Fruit fly (Drosophila melanogaster): ENCODE data around the gene CG44198.

CG44198 gene

dm6 chr2L:13083423-13084079 is 35.4 kb downstream of the CG44198 start (continued):
- TF ChIP-seq C15 (GFP tag; IDR thresholded peaks at IDR 0.05) (peak; percentile 91), CG14441 (GFP tag; IDR thresholded peaks at IDR 0.05) (peak; percentile 90), CG17829 (tag; optimal IDR thresholded peaks at IDR 0.05) (no peak), gt (GFP tag; IDR thresholded peaks at IDR 0.05) (peak; percentile 16; the same call in 1 of the 2 replicates), zfh2 (GFP tag; optimal IDR thresholded peaks at IDR 0.05) (peak; percentile 89), luna (GFP tag; optimal IDR thresholded peaks at IDR 0.05) (peak; percentile 90), Hr51 (GFP tag; optimal IDR thresholded peaks at IDR 0.05) (peak; percentile 80 to 81), prd (optimal IDR thresholded peaks at IDR 0.05) (no peak), prd (GFP tag; IDR thresholded peaks at IDR 0.05) (peak; percentile 91), CG2712 (tag; optimal IDR thresholded peaks at IDR 0.05) (peak; percentile 73), BEAF-32 (GFP tag; optimal IDR thresholded peaks at IDR 0.05) (no peak), HHEX (GFP tag; optimal IDR thresholded peaks at IDR 0.05) (peak; percentile 86), twi (tag; optimal IDR thresholded peaks at IDR 0.05) (no peak), CG6272 (GFP tag; IDR thresholded peaks at IDR 0.05) (peak; percentile 70), CG18599 (GFP tag; optimal IDR thresholded peaks at IDR 0.05) (peak; percentile 92), Dref (GFP tag; IDR thresholded peaks at IDR 0.05) (peak; percentile 44), CG8924 (tag; optimal IDR thresholded peaks at IDR 0.05) (peak; percentile 76), CG10543 (GFP tag; optimal IDR thresholded peaks at IDR 0.05) (peak; percentile 69), Mad (GFP tag; optimal IDR thresholded peaks at IDR 0.05) (peak; percentile 62), CG3726 (GFP tag; IDR thresholded peaks at IDR 0.05) (peak; percentile 80; the same call in 2 of the 3 replicates), Mes4 (GFP tag; optimal IDR thresholded peaks at IDR 0.05) (peak; percentile 66), CG12299 (tag; optimal IDR thresholded peaks at IDR 0.05) (peak; percentile 52)

- no peak for TF ChIP-seq CG1603 (tag; optimal IDR thresholded peaks at IDR 0.05)
- no peak for TF ChIP-seq Max (GFP tag; optimal IDR thresholded peaks at IDR 0.05)
- TF ChIP-seq z (GFP tag; IDR thresholded peaks at IDR 0.05): no peak
- no peak for TF ChIP-seq CG8290 (GFP tag; optimal IDR thresholded peaks at IDR 0.05)
- TF ChIP-seq CG8290 (tag; optimal IDR thresholded peaks at IDR 0.05): peak in 1 of 2 experiments; percentile 29
- peak; percentile 26 for TF ChIP-seq CG2678 (tag; optimal IDR thresholded peaks at IDR 0.05)
- no peak for TF ChIP-seq pb (GFP tag; optimal IDR thresholded peaks at IDR 0.05)
- TF ChIP-seq CG6813 (GFP tag; optimal IDR thresholded peaks at IDR 0.05): peak; percentile 2
- no peak for TF ChIP-seq btn (GFP tag; optimal IDR thresholded peaks at IDR 0.05)
- TF ChIP-seq CG6272 (GFP tag; IDR thresholded peaks at IDR 0.05): no peak
- TF ChIP-seq fd3F (GFP tag; optimal IDR thresholded peaks at IDR 0.05): peak; percentile 52
- TF ChIP-seq sug (tag; optimal IDR thresholded peaks at IDR 0.05): no peak
- peak; percentile 10 for TF ChIP-seq org-1 (GFP tag; optimal IDR thresholded peaks at IDR 0.05)
- no peak for TF ChIP-seq CG17385 (GFP tag; optimal IDR thresholded peaks at IDR 0.05)
- TF ChIP-seq ase (GFP tag; IDR thresholded peaks at IDR 0.05): no peak
- TF ChIP-seq HmgZ (tag; optimal IDR thresholded peaks at IDR 0.05): no peak
- no peak for TF ChIP-seq CG4328 (GFP tag; optimal IDR thresholded peaks at IDR 0.05)
- no peak for TF ChIP-seq CG6689 (GFP tag; IDR thresholded peaks at IDR 0.05)
- peak; percentile 9 for TF ChIP-seq CG17568 (GFP tag; optimal IDR thresholded peaks at IDR 0.05)
- no peak for TF ChIP-seq Spps (tag; optimal IDR thresholded peaks at IDR 0.05)
- TF ChIP-seq dysf (GFP tag; IDR thresholded peaks at IDR 0.05): peak; percentile 19; the same call in 1 of the 3 replicates
- no peak for TF ChIP-seq CkIIα-i1 (GFP tag; IDR thresholded peaks at IDR 0.05)
- no peak for TF ChIP-seq slou (GFP tag; optimal IDR thresholded peaks at IDR 0.05)
- TF ChIP-seq CG10267 (tag; optimal IDR thresholded peaks at IDR 0.05): no peak
- peak; percentile 12 for TF ChIP-seq tio (GFP tag; optimal IDR thresholded peaks at IDR 0.05)
- TF ChIP-seq CG11723 (GFP tag; optimal IDR thresholded peaks at IDR 0.05): no peak
- no peak for TF ChIP-seq Ssrp (tag; optimal IDR thresholded peaks at IDR 0.05)
- no peak for TF ChIP-seq corto (GFP tag; optimal IDR thresholded peaks at IDR 0.05)
- no peak for TF ChIP-seq CG16815 (GFP tag; optimal IDR thresholded peaks at IDR 0.05)
- TF ChIP-seq h (optimal IDR thresholded peaks at IDR 0.05): no peak
Observed at dm6 chr2L:13082177-13082576, 36.8 kb downstream of the CG44198 start.
